Worm (Caenorhabditis elegans) whole organism, L1 larva: ENCODE measurements around the gene Y82E9BR.9.

ENCODE experiments used
- C04F5.9 ChIP-seq: sonication (generic microtip); optimal IDR thresholded peaks from 2 replicates; lab custom pipeline; 2016; ENCODE audit warnings: missing genetic modification characterization, missing compliant biosample characterization
- C16A3.4 ChIP-seq: fragments of 150-350 bp; optimal IDR thresholded peaks from 2 replicates; lab custom pipeline; 2014; ENCODE audit warnings: missing biosample characterization, missing genetic modification characterization
- C34B4.2 ChIP-seq: sonication (generic microtip); optimal IDR thresholded peaks from 2 replicates; lab custom pipeline; 2017; ENCODE audit warnings: mild to moderate bottlenecking, missing genetic modification characterization, missing compliant biosample characterization
- F16B12.6 ChIP-seq: fragments of 150-350 bp; optimal IDR thresholded peaks from 2 replicates; lab custom pipeline; 2014; ENCODE audit warnings: missing biosample characterization, missing genetic modification characterization
- Y116A8C.19 ChIP-seq: sonication (generic microtip); optimal IDR thresholded peaks from 2 replicates; lab custom pipeline; 2016; ENCODE audit warnings: missing compliant biosample characterization, missing genetic modification characterization, borderline replicate concordance
- ama-1 ChIP-seq: fragments of 150-350 bp; optimal IDR thresholded peaks from 2 replicates; lab custom pipeline; 2014
- dpl-1 ChIP-seq, 3 experiments: fragments of 150-350 bp in 2 of 3; sonication (generic microtip) in 1 of 3; optimal IDR thresholded peaks; 2 replicates each; lab custom pipeline; 2014 to 2017; ENCODE audit warnings: missing biosample characterization in 3 of 3, missing genetic modification characterization in 3 of 3, missing genetic modification reagents in 3 of 3
- dsc-1 ChIP-seq: sonication (generic microtip); optimal IDR thresholded peaks from 2 replicates; lab custom pipeline; 2016; ENCODE audit warnings: mild to moderate bottlenecking, missing genetic modification characterization, missing compliant biosample characterization
- efl-1 ChIP-seq, 4 experiments: fragments of 150-350 bp; optimal IDR thresholded peaks in 3 of 4; peaks in 1 of 4; 1 replicate in 1 of 4; 2 replicates in 3 of 4; lab custom pipeline; 2014; ENCODE audit warnings: missing biosample characterization in 2 of 4, missing genetic modification characterization in 2 of 4, missing genetic modification reagents in 2 of 4
- elt-2 ChIP-seq: sonication (generic microtip); optimal IDR thresholded peaks from 2 replicates; lab custom pipeline; 2016; ENCODE audit warnings: missing genetic modification characterization, mild to moderate bottlenecking, inconsistent platforms, missing compliant biosample characterization, missing genetic modification reagents
- hlh-4 ChIP-seq: sonication (generic microtip); optimal IDR thresholded peaks from 2 replicates; lab custom pipeline; 2016; ENCODE audit warnings: mild to moderate bottlenecking, missing genetic modification characterization, missing compliant biosample characterization
- jun-1 ChIP-seq: fragments of 150-350 bp; optimal IDR thresholded peaks from 2 replicates; lab custom pipeline; 2014; ENCODE audit warnings: missing biosample characterization, missing genetic modification reagents, missing genetic modification characterization
- lin-35 ChIP-seq, 2 experiments: fragments of 150-350 bp; optimal IDR thresholded peaks; 2 replicates each; lab custom pipeline; 2014; ENCODE audit warnings: missing biosample characterization in 2 of 2, missing genetic modification characterization in 2 of 2, missing genetic modification reagents in 2 of 2
- lir-3 ChIP-seq: sonication (generic microtip); optimal IDR thresholded peaks from 2 replicates; lab custom pipeline; 2016; ENCODE audit warnings: mild to moderate bottlenecking, missing genetic modification characterization, moderate library complexity, missing compliant biosample characterization; ENCODE audit not compliant: poor library complexity
- lsy-2 ChIP-seq, 2 experiments: fragments of 150-350 bp; optimal IDR thresholded peaks; 2 replicates each; lab custom pipeline; 2014; ENCODE audit warnings: missing biosample characterization in 2 of 2, missing genetic modification characterization in 2 of 2
- mdl-1 ChIP-seq, 2 experiments: fragments of 150-350 bp; optimal IDR thresholded peaks; 2 replicates each; lab custom pipeline; 2014 to 2017; ENCODE audit warnings: missing biosample characterization in 2 of 2, missing genetic modification characterization in 2 of 2, inconsistent platforms in 1 of 2
- nhr-11 ChIP-seq: fragments of 150-350 bp; optimal IDR thresholded peaks from 2 replicates; lab custom pipeline; 2014; ENCODE audit warnings: missing biosample characterization, missing genetic modification characterization
- nhr-12 ChIP-seq: sonication (generic microtip); optimal IDR thresholded peaks from 2 replicates; lab custom pipeline; 2017; ENCODE audit warnings: missing biosample characterization, missing genetic modification characterization
- nhr-19 ChIP-seq: fragments of 200-800 bp; sonication (Bioruptor generic); conservative IDR thresholded peaks from 2 replicates; pipeline ENCODE4 v1.3.6; 2022; ENCODE audit warnings: missing genetic modification characterization, missing compliant biosample characterization
- nhr-20 ChIP-seq: sonication (generic microtip); optimal IDR thresholded peaks from 2 replicates; lab custom pipeline; 2016; ENCODE audit warnings: mild to moderate bottlenecking, missing genetic modification characterization, missing compliant biosample characterization
- nhr-237 ChIP-seq: fragments of 150-350 bp; optimal IDR thresholded peaks from 2 replicates; lab custom pipeline; 2014; ENCODE audit warnings: missing biosample characterization, missing genetic modification characterization
- nhr-47 ChIP-seq: sonication (generic microtip); optimal IDR thresholded peaks from 2 replicates; lab custom pipeline; 2016; ENCODE audit warnings: mild to moderate bottlenecking, missing genetic modification characterization, moderate library complexity, missing compliant biosample characterization
- nhr-71 ChIP-seq: sonication (generic microtip); optimal IDR thresholded peaks from 2 replicates; lab custom pipeline; 2016; ENCODE audit warnings: mild to moderate bottlenecking, missing genetic modification characterization, moderate library complexity, missing compliant biosample characterization
- nhr-90 ChIP-seq: sonication (generic microtip); optimal IDR thresholded peaks from 2 replicates; lab custom pipeline; 2016; ENCODE audit warnings: mild to moderate bottlenecking, missing genetic modification characterization, missing compliant biosample characterization; ENCODE audit not compliant: poor library complexity
- rnt-1 ChIP-seq: sonication (generic microtip); optimal IDR thresholded peaks from 2 replicates; lab custom pipeline; 2016; ENCODE audit warnings: mild to moderate bottlenecking, missing genetic modification characterization, moderate library complexity, missing compliant biosample characterization
- skn-1 ChIP-seq: fragments of 150-350 bp; optimal IDR thresholded peaks from 2 replicates; lab custom pipeline; 2014; ENCODE audit warnings: missing biosample characterization, missing genetic modification characterization
- tbx-2 ChIP-seq: sonication (generic microtip); optimal IDR thresholded peaks from 2 replicates; lab custom pipeline; 2016; ENCODE audit warnings: missing genetic modification characterization, missing compliant biosample characterization
- xbp-1 ChIP-seq: sonication (generic microtip); optimal IDR thresholded peaks from 2 replicates; lab custom pipeline; 2016; ENCODE audit warnings: missing genetic modification characterization, missing compliant biosample characterization
- zag-1 ChIP-seq: fragments of 150-350 bp; optimal IDR thresholded peaks from 2 replicates; lab custom pipeline; 2014; ENCODE audit warnings: missing biosample characterization, missing genetic modification characterization
- zip-4 ChIP-seq: fragments of 200-800 bp; sonication (Bioruptor generic); optimal IDR thresholded peaks from 2 replicates; lab custom pipeline; 2018; ENCODE audit warnings: mild to moderate bottlenecking, missing genetic modification characterization, moderate library complexity, missing compliant biosample characterization
- ztf-4 ChIP-seq: fragments of 150-350 bp; optimal IDR thresholded peaks from 2 replicates; lab custom pipeline; 2014; ENCODE audit warnings: missing biosample characterization, missing genetic modification characterization

Y82E9BR.9 gene

DNA sequence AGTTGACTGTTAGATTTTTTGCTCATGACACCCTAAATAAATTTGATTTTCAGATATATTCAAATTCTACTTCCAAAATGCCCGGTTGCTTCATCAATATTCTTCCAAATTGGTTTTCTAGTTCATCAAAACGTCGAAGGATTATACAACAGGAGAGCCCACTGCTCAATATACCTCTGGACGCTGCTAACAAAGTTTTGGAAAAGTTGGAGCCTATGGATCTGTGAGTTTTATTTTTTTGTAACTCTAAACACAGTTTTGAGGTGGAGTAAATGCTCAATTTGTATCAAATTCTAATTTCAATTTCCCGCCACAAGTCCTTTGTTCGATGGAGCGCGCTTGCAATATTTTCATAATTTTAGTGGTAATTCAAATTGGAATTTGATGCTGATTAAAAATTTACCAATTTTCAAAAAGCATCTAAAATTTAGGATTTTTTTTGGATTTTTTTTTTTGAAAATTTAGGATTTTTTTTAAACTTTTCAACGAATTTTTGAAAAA lies 16.6 kb downstream of the Y82E9BR.9 start, which contains the start of gene fbxa-27:
fbxa-27 (plus strand) TSS at position 51 of the 501 bp plus-strand sequence.
- TF ChIP-seq nhr-20 (tag; lab: Kevin White, UChicago) = no peak
- TF ChIP-seq dpl-1 (GFP tag; optimal IDR thresholded peaks at IDR 0.05; lab: Kevin White, UChicago) = peak in 1 of 3 experiments; percentile 44
- TF ChIP-seq F16B12.6 (tag; lab: Kevin White, UChicago) = no peak
- TF ChIP-seq nhr-12 (tag; lab: Kevin White, UChicago) = no peak
- no peak for TF ChIP-seq nhr-47
- TF ChIP-seq nhr-11 (tag; lab: Kevin White, UChicago) = no peak
- peak; percentile 27 to 63 for TF ChIP-seq efl-1 (optimal IDR thresholded peaks at IDR 0.05; lab: Kevin White, UChicago)
- TF ChIP-seq efl-1 (GFP tag; optimal IDR thresholded peaks at IDR 0.05 in 1 of 2; lab: Kevin White, UChicago) = peak; percentile 62 to 76
- no peak for TF ChIP-seq ztf-4 (tag; lab: Kevin White, UChicago)
- TF ChIP-seq lin-35 (GFP tag; optimal IDR thresholded peaks at IDR 0.05; lab: Kevin White, UChicago) = peak in 1 of 2 experiments; percentile 20

DNA sequence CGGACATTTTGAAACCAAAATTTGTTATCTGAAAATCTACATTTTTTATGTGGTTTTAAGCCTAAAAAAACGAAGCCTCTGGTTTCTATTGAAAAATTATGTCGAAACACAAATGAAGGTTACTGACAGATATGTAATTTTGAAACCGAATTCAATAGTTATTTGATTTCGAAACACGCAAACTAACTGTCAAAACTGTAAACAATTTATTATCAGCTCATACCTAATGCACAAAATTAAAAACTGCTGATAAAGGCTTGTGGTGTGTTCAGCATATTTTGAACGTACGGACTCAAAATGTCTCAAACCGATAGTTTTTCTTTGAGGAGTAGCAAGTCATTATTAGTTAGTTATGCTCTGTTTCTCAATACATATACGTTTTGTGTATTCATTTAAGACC lies 17.1 kb downstream of the Y82E9BR.9 start, which contains the start of gene fbxa-26:
fbxa-26 (minus strand) TSS at position 35 of the 400 bp plus-strand sequence.
- TF ChIP-seq zag-1 (tag; lab: Kevin White, UChicago) (no peak), dsc-1 (tag; lab: Kevin White, UChicago) (no peak), dpl-1 (GFP tag; optimal IDR thresholded peaks at IDR 0.05; lab: Kevin White, UChicago) (no peak), nhr-19 (no peak), hlh-4 (tag; lab: Kevin White, UChicago) (no peak), lsy-2 (tag; optimal IDR thresholded peaks at IDR 0.05; lab: Kevin White, UChicago) (no peak), lin-35 (GFP tag; optimal IDR thresholded peaks at IDR 0.05; lab: Kevin White, UChicago) (no peak), C04F5.9 (tag; lab: Kevin White, UChicago) (no peak), elt-2 (no peak), mdl-1 (tag; optimal IDR thresholded peaks at IDR 0.05; lab: Kevin White, UChicago) (no peak), nhr-12 (tag; lab: Kevin White, UChicago) (no peak), nhr-11 (tag; lab: Kevin White, UChicago) (no peak), C34B4.2 (tag; lab: Kevin White, UChicago) (no peak), lir-3 (tag; lab: Kevin White, UChicago) (no peak), nhr-237 (tag; lab: Kevin White, UChicago) (no peak), efl-1 (optimal IDR thresholded peaks at IDR 0.05; lab: Kevin White, UChicago) (no peak), efl-1 (GFP tag; optimal IDR thresholded peaks at IDR 0.05 in 1 of 2; lab: Kevin White, UChicago) (no peak)

ce11 chrIII:1340240-1340639 lies 19.3 kb downstream of the Y82E9BR.9 start, which contains the start of gene fbxa-5:
Gene fbxa-5 (minus strand): TSS chrIII:1340340.
- no peak for TF ChIP-seq elt-2
- no peak for TF ChIP-seq nhr-71 (tag; lab: Kevin White, UChicago)
- TF ChIP-seq skn-1 (tag; lab: Kevin White, UChicago) = no peak
- TF ChIP-seq nhr-90 (tag; lab: Kevin White, UChicago) = no peak
- TF ChIP-seq jun-1 (tag; lab: Kevin White, UChicago) = no peak
- no peak for TF ChIP-seq tbx-2 (tag; lab: Kevin White, UChicago)
- no peak for TF ChIP-seq xbp-1 (tag; lab: Kevin White, UChicago)
- no peak for TF ChIP-seq lsy-2 (tag; optimal IDR thresholded peaks at IDR 0.05; lab: Kevin White, UChicago)
- no peak for TF ChIP-seq nhr-19
- TF ChIP-seq, all 84 proteins: peak for 0

DNA sequence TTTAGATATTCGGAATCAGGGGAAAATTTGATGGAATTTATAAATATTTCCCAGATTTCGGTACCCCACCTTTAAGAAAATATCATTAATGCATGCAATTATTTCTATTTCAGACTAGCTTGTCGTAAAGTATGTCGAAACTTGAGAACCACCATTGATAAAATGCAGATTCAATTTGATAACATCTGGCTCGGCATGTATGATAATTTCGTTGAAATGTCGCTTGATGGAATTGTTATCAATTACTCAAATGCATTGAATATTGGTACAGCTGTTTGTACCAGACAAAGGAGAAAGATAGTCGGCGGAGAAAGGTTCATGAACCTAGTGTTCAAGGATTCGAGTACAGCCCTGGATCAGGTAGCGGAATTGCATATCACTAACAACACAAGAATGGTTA lies 27.7 kb downstream of the Y82E9BR.9 start, which contains the start of gene Y82E9BL.19:
Y82E9BL.19 (plus strand) TSS at position 123 of the 400 bp plus-strand sequence.
- no peak for TF ChIP-seq hlh-4 (tag; lab: Kevin White, UChicago)
- TF ChIP-seq elt-2 = peak; percentile 23
- TF ChIP-seq Y116A8C.19 (tag; lab: Kevin White, UChicago) = no peak
- no peak for TF ChIP-seq jun-1 (tag; lab: Kevin White, UChicago)
- no peak for TF ChIP-seq ztf-4 (tag; lab: Kevin White, UChicago)
- TF ChIP-seq, all 84 proteins: peak for 1

DNA sequence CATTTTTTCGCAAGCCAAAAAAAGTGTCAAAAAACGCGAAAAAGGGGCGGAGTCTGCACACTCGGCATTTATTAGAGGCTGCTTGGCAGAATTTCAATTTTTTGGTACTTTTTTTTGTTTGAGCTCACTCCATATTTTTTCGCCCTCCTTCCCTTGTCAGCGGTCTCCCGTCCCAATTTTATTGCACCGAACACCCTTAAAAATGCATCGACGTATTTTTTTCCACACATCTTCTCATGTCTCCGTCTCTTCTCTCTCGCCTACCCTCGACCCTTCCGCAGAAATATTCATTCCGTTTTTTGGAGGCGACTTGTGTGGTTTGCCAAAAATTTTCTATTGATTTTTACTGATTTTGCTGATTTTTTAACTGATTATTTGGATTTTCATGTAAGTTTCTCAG lies 33.1 kb downstream of the Y82E9BR.9 start, which contains the start of gene Y82E9BL.18:
Y82E9BL.18 (plus strand) TSS at position 301 of the 400 bp plus-strand sequence.
- TF ChIP-seq zip-4 (no peak), ama-1 (lab: Kevin White, UChicago) (no peak), C16A3.4 (tag; lab: Kevin White, UChicago) (no peak), rnt-1 (tag; lab: Kevin White, UChicago) (no peak)
- TF ChIP-seq, all 84 proteins: peak for 0
